Fruit fly (Drosophila melanogaster): Measurements from ENCODE around the gene CG8677.

dm6 chr2L:21268140-21268539 is 47.0 kb downstream of the CG8677 start:
- TF ChIP-seq usp (GFP tag; optimal IDR thresholded peaks at IDR 0.05) (no peak), CG8478 (optimal IDR thresholded peaks at IDR 0.05) (no peak)

All from whole organism.